Fruit fly (Drosophila melanogaster): Measurements from ENCODE around the gene tilB.

Gene tilB

DNA sequence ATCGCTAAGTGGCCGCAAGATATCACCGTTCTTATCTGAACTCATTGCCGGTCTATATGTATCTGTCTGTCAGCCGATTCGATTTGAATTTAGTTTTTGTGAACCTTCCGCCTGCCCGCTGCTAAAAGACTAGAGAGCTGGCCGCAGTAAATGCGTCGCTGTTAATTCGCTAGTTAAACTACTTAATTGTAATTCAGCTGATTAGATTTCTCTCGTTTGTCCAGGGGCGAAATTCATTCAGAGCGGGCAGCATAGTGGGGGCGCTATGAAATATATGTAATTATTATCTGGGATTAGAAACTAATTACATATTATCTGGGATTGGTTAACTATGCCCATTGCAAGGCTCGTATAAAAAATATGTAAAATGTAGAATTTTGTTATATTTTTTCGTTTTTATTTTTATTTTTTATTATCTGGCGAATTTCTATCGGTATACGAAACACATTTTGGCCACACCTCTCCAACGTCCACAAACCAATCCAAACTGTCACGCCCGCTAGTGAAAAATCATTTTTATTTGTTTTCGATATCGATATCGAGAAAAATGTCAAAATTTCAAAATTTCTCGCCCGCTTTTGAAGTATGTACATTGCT lies at the start of gene tilB, which contains the start of gene CG14615:
Gene tilB, plus strand, starts transcription at position 547 of the 597 bp plus-strand sequence.
Gene CG14615, minus strand, starts transcription at position 301 of the 597 bp plus-strand sequence.
- no peak for TF ChIP-seq CG12605 (GFP tag; IDR thresholded peaks at IDR 0.05)
- no peak for TF ChIP-seq CG15710 (tag; optimal IDR thresholded peaks at IDR 0.05)
- TF ChIP-seq EcR (GFP tag; optimal IDR thresholded peaks at IDR 0.05), result no peak
- no peak for TF ChIP-seq rn (GFP tag; IDR thresholded peaks at IDR 0.05)
- TF ChIP-seq CG17806 (tag; optimal IDR thresholded peaks at IDR 0.05), result no peak
- TF ChIP-seq CG14655 (GFP tag; optimal IDR thresholded peaks at IDR 0.05), result no peak
- TF ChIP-seq CG13204 (GFP tag; optimal IDR thresholded peaks at IDR 0.05), result no peak
- TF ChIP-seq Pif1A (GFP tag; optimal IDR thresholded peaks at IDR 0.05), result no peak
- TF ChIP-seq Ets98B (GFP tag; IDR thresholded peaks at IDR 0.05), result no peak
- TF ChIP-seq CG34367 (tag; optimal IDR thresholded peaks at IDR 0.05), result no peak
- TF ChIP-seq Pif1B (GFP tag; optimal IDR thresholded peaks at IDR 0.05), result no peak
- no peak for TF ChIP-seq CG32121 (GFP tag; IDR thresholded peaks at IDR 0.05)
- no peak for TF ChIP-seq CG8301 (tag; optimal IDR thresholded peaks at IDR 0.05)
- TF ChIP-seq CG9948 (tag; optimal IDR thresholded peaks at IDR 0.05), result no peak

DNA sequence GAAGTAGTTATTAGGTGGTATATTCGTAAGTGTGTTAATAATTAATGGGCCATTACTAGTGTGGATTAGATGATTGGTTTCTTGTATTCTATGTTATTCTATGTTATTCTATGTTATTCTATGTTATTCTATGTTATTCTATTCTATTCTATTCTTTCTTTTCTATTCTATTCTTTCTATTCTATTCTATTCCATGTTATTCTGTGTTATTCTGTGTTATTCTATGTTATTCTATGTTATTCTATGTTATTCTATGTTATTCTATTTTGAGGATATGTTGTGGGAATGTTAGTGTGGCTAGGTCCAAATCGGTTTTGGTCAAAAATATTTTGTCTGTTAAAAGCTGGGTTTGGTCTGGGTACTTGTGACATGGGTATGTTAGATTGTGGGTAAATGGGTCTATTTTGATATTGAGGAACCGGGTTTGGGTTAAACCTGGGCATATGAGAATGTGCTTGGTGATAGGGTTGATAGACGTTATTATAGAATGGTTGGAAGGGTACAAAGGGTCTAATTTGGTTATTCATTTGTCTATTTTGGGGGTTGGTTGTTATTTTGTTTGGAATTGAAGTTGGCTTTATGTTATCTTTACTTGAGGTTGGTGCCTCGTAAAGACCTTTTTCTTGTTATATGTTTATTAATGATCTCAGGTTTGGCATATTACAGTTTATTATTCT lies 16.5 kb upstream of the tilB start:
- peak; percentile 78 for TF ChIP-seq Pif1B (GFP tag; optimal IDR thresholded peaks at IDR 0.05)

DNA sequence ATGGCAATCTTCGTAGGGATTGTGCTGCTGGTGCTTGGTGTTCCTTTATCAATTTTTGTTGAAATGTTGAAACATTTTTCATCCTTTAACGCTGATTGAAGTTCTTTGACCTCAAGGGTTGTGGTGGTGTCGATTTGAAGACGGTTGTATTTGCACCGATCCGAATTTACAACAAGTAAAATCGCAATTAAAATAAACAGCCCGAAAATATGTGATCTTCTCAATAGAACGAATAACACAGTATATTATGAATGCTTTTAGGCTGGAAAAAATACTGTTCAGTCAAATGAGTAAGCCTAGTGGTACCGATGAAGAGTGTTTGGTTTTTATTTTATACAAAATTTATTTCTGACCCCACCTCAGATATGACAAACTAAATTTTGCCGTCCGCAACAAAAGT lies 6.5 kb upstream of the tilB start:
- peak; percentile 66 for TF ChIP-seq EcR (GFP tag; optimal IDR thresholded peaks at IDR 0.05)
- no peak for TF ChIP-seq gl (tag; optimal IDR thresholded peaks at IDR 0.05)

DNA sequence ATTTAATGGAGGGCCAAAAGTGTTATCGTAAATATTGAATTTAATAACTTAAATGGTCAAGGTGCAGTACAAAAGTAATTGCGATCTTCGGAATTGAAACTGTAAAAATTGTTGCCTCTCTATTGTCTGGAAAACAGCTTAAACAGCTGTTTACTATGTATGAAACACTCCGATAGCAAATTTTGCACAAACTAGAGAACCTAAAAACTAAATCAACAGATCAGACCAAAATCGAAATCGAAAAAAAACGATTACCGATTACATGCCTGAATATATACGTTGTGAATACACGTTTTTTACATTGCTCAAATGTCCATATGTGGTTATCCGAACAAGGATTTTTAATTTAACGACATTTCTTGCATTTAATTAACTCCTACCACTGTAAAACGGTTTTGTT lies 6.0 kb upstream of the tilB start:
- no peak for TF ChIP-seq CG32121 (GFP tag; IDR thresholded peaks at IDR 0.05)
- no peak for TF ChIP-seq CG17806 (tag; optimal IDR thresholded peaks at IDR 0.05)
- TF ChIP-seq D1 (tag; optimal IDR thresholded peaks at IDR 0.05), result no peak
- TF ChIP-seq CG8159 (tag; optimal IDR thresholded peaks at IDR 0.05), result no peak
- TF ChIP-seq CG9948 (tag; optimal IDR thresholded peaks at IDR 0.05), result no peak
- TF ChIP-seq CG14655 (GFP tag; optimal IDR thresholded peaks at IDR 0.05), result no peak
- TF ChIP-seq gl (tag; optimal IDR thresholded peaks at IDR 0.05), result no peak
- TF ChIP-seq Ets98B (GFP tag; IDR thresholded peaks at IDR 0.05), result no peak
- no peak for TF ChIP-seq CG8301 (tag; optimal IDR thresholded peaks at IDR 0.05)

DNA sequence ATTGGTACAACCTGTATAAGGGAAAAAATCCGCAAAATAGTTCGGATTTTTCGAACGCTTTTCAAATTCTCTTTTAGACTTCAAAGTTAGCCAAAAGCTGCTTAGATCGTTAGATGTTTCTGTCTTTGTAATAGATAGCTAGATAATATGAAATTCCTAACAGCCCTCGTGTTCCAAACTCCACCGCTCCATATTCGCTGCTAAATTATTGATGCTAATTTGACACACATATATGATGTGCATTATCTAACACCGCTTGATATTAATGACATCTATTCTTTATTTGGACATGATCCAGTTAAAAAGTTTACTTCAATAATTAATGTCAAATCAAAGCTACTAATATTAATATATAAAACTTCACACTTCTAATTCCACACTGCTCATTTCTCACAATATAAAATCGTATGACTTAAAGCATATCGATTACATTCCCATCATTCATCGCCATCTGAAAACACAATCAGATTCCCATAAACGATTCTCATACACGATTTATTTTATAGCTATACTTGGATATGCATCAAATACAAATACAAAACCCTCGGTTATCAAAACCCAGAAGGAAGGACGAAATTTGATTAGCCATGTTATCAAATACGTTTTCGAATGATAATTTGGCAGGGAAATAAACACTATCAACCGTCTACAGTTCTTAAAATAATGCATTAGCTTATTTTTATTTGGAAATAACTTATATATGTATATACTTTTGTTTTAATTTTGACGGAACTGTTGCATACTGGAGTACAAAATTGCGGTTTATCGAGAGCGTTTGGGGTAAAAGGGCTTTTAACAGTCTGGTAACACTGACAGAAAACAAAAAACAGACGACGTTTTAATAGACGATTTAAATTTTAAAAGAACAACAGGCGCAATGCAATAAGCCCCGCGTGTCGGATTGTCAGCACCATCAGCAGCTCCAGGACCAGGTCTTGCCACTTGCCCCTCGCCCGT lies 5.3 kb upstream of the tilB start, which contains the start of gene CG14621:
Gene CG14621, plus strand, starts transcription at position 274 of the 957 bp plus-strand sequence.
- TF ChIP-seq EcR (GFP tag; optimal IDR thresholded peaks at IDR 0.05) (no peak), CG9948 (tag; optimal IDR thresholded peaks at IDR 0.05) (no peak), CG14655 (GFP tag; optimal IDR thresholded peaks at IDR 0.05) (no peak), rn (GFP tag; IDR thresholded peaks at IDR 0.05) (no peak), CG8159 (tag; optimal IDR thresholded peaks at IDR 0.05) (no peak), CG34367 (tag; optimal IDR thresholded peaks at IDR 0.05) (no peak), Ets98B (GFP tag; IDR thresholded peaks at IDR 0.05) (no peak), gl (tag; optimal IDR thresholded peaks at IDR 0.05) (no peak), Pif1B (GFP tag; optimal IDR thresholded peaks at IDR 0.05) (no peak), fd96Ca (GFP tag; IDR thresholded peaks at IDR 0.05) (no peak), CG12605 (GFP tag; IDR thresholded peaks at IDR 0.05) (no peak), CG10348 (GFP tag; IDR thresholded peaks at IDR 0.05) (no peak), CG17806 (tag; optimal IDR thresholded peaks at IDR 0.05) (no peak), CG32121 (GFP tag; IDR thresholded peaks at IDR 0.05) (no peak)

DNA sequence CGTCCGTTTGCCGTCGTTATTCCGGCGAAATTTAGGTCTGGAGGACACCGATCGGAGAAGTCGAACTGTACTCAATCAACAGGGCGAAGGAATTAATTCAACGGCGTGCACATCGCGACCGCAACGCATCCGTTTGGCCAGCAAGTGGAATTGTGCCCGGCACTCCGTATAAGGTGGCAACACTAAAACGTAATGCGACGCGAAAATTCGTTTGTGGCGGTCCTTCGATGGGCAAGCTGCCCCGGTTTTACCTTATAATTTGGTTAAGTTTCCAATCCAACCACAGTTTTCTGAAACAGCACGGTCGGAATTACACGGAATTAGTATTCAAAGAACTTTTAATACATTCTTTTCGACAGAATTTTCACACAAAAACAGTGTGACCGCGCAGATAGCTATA lies 5.5 kb downstream of the tilB start, which contains the start of gene wap:
Gene wap, minus strand, starts transcription at position 400 of the 400 bp plus-strand sequence.
- TF ChIP-seq CG10348 (GFP tag; IDR thresholded peaks at IDR 0.05) (no peak), CG4496 (GFP tag; IDR thresholded peaks at IDR 0.05) (peak; percentile 44; the same call in 1 of the 3 replicates)

DNA sequence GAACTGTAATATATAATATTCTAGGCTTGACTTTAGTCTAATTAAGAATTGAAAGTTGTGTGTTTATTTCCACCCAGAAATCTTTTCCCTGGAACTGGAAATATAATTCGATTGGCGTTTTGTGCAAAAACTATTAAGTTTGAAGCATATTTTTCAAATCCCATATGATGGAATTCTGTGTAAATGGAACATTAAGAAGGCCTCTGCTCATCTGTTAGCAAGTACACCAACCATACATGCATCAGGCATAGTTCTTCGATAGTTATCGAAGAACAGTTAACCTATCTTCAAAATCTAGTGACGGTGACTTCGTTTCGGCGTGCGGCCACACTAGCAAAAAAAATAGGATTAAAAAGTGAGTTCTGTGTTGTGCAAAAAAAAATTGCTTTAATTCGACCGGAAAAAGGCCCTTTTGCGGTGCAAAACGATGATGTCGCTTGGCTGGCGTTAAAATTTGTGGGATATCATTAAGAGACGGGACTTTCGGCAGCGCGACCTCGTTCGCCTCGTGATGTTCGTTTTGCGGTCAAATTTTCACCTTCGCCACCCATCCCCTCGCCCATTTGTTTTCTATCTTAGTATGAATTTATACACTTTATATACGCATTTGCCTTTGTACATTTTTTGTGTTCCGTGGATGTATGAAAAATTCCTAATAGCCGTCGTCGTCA lies 6.1 kb downstream of the tilB start, which contains the start of gene Usp2:
Gene Usp2, plus strand, starts transcription at position 295 of the 671 bp plus-strand sequence.
- peak; percentile 11 for TF ChIP-seq CG8301 (tag; optimal IDR thresholded peaks at IDR 0.05)
- TF ChIP-seq gl (tag; optimal IDR thresholded peaks at IDR 0.05), result no peak
- TF ChIP-seq D1 (tag; optimal IDR thresholded peaks at IDR 0.05), result no peak
- 0 out of 2 replicates have a peak, but pooled peaks have one; percentile 4 for TF ChIP-seq rn (GFP tag; IDR thresholded peaks at IDR 0.05)

All from whole organism, pupa.